Worm (Caenorhabditis elegans): ENCODE measurements around the gene C10E2.1.

ce11 chrX:16792700-16793176 is 30.1 kb downstream of the C10E2.1 start, which contains the start of gene got-1.2:
- no peak for TF ChIP-seq ztf-26 (tag; optimal IDR thresholded peaks at IDR 0.05)
- no peak for TF ChIP-seq sea-2 (GFP tag; IDR thresholded peaks at IDR 0.05)
- TF ChIP-seq nhr-90 (tag; optimal IDR thresholded peaks at IDR 0.05), result no peak
- TF ChIP-seq atf-7 (tag; optimal IDR thresholded peaks at IDR 0.05), result no peak
- TF ChIP-seq B0019.2 (GFP tag; conservative IDR thresholded peaks at IDR 0.05), result no peak
- no peak for TF ChIP-seq B0336.3 (GFP tag; IDR thresholded peaks at IDR 0.05)
